Worm (Caenorhabditis elegans): ENCODE measurements around the gene Y57A10C.1.

DNA sequence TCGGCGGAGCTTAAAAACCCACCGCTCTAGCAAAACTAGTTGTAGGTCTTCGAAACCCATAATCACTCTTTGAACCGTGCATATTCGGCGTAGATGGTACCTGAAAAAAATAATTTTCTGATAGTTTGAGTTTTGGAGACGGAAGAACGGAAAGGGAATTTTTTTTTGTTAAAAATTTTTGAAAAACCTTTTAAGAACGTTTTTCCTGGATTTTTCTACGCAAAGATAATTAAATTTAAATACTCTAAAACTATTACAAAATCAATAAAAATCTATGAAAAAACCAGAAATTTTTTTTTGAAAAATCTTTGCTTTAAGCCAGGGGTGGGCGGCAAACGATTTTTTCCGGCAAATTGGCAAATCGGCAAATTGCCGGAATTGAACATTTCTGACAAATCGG, 32.9 kb downstream of the Y57A10C.1 start, which contains the start of gene marc-5:
- TF ChIP-seq tbx-2 (tag; optimal IDR thresholded peaks at IDR 0.05) (no peak), snpc-4 (tag; optimal IDR thresholded peaks at IDR 0.05) (no peak), ceh-63 (GFP tag; optimal IDR thresholded peaks at IDR 0.05) (no peak), rnt-1 (tag; optimal IDR thresholded peaks at IDR 0.05) (no peak)
